Fruit fly (Drosophila melanogaster): ENCODE data around the gene Prtl99C.

DNA sequence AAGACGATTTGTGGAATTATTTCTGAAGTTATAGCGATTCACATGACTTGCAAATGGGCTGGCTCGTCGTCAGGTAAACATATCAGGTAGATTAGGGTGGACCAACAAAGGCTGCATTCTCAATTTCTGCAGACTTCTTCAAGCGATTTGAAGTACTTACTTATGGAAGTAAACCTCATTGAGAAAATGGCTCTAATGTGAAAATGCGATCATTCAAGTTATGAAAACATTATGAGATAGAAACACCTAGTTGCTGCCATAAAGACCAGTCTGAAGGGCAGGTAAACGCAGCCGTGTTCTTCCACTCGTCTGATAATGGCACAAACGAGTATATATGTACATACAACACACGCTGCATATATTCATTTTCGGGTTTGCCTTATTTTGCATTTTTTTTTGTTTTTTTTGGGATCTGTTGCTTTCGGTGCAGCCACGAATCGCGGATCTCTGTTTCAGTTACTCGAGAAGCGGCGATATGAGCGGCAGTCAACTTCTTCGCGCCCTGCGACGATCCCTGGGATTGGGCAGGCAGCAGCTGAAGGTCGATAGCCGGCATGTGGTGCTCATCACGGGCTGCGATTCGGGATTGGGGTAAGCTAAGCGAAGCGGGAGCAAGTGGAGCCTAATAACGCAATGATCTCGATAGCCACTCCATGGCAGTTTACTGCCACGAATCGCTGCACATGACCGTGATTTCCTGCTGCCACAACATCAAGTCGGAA lies 41.4 kb upstream of the Prtl99C start, which contains the start of gene sro:
- no peak for TF ChIP-seq fd96Ca (GFP tag; IDR thresholded peaks at IDR 0.05)
- TF ChIP-seq CG34367 (tag; optimal IDR thresholded peaks at IDR 0.05), result no peak
- TF ChIP-seq D1 (tag; optimal IDR thresholded peaks at IDR 0.05), result no peak

Measured in whole organism, pupa.